Worm (Caenorhabditis elegans) whole organism, L3 larva: ENCODE data around the gene Y39B6A.9.

ENCODE experiments used
- aly-2 ChIP-seq: fragments of 150-350 bp; optimal IDR thresholded peaks from 2 replicates; lab custom pipeline; 2014; ENCODE audit warnings: missing biosample characterization, missing genetic modification characterization
- ama-1 ChIP-seq: fragments of 150-350 bp; optimal IDR thresholded peaks from 2 replicates; lab custom pipeline; 2018
- ceh-28 ChIP-seq: fragments of 150-350 bp; optimal IDR thresholded peaks from 2 replicates; lab custom pipeline; 2014; ENCODE audit warnings: missing biosample characterization, missing genetic modification reagents, missing genetic modification characterization
- ceh-82 ChIP-seq: fragments of 150-350 bp; optimal IDR thresholded peaks from 2 replicates; lab custom pipeline; 2014; ENCODE audit warnings: missing biosample characterization, missing genetic modification characterization
- daf-12 ChIP-seq: fragments of 150-350 bp; optimal IDR thresholded peaks from 2 replicates; lab custom pipeline; 2014; ENCODE audit warnings: missing biosample characterization, missing genetic modification reagents, missing genetic modification characterization
- egl-5 ChIP-seq: fragments of 150-350 bp; optimal IDR thresholded peaks from 2 replicates; lab custom pipeline; 2017; ENCODE audit warnings: missing biosample characterization, missing genetic modification reagents, missing genetic modification characterization, inconsistent platforms
- elt-1 ChIP-seq: fragments of 150-350 bp; optimal IDR thresholded peaks from 2 replicates; lab custom pipeline; 2014; ENCODE audit warnings: missing biosample characterization, missing genetic modification characterization
- elt-3 ChIP-seq, 3 experiments: fragments of 150-350 bp in 1 of 3; sonication (generic microtip) in 2 of 3; optimal IDR thresholded peaks; 2 replicates in 2 of 3; 4 replicates in 1 of 3; lab custom pipeline; 2014 to 2017; ENCODE audit warnings: missing biosample characterization in 3 of 3, missing genetic modification characterization in 3 of 3
- fkh-10 ChIP-seq: sonication (generic microtip); optimal IDR thresholded peaks from 2 replicates; lab custom pipeline; 2017; ENCODE audit warnings: missing biosample characterization, missing genetic modification reagents, missing genetic modification characterization
- fkh-2 ChIP-seq: fragments of 150-350 bp; optimal IDR thresholded peaks from 2 replicates; lab custom pipeline; 2014; ENCODE audit warnings: missing biosample characterization, missing genetic modification reagents, missing genetic modification characterization
- fos-1 ChIP-seq: fragments of 150-350 bp; optimal IDR thresholded peaks from 2 replicates; lab custom pipeline; 2014; ENCODE audit warnings: missing biosample characterization, missing genetic modification characterization
- hmg-11 ChIP-seq: sonication (generic microtip); optimal IDR thresholded peaks from 2 replicates; lab custom pipeline; 2016; ENCODE audit warnings: missing genetic modification characterization, missing compliant biosample characterization
- jun-1 ChIP-seq: fragments of 150-350 bp; optimal IDR thresholded peaks from 2 replicates; lab custom pipeline; 2014; ENCODE audit warnings: missing biosample characterization, missing genetic modification reagents, missing genetic modification characterization
- lsy-12 ChIP-seq: sonication (generic microtip); optimal IDR thresholded peaks from 2 replicates; lab custom pipeline; 2016; ENCODE audit warnings: mild to moderate bottlenecking, missing genetic modification characterization, missing compliant biosample characterization
- mdl-1 ChIP-seq: fragments of 150-350 bp; optimal IDR thresholded peaks from 2 replicates; lab custom pipeline; 2014; ENCODE audit warnings: missing biosample characterization, missing genetic modification characterization
- nfya-1 ChIP-seq: sonication (generic microtip); optimal IDR thresholded peaks from 2 replicates; lab custom pipeline; 2017; ENCODE audit warnings: missing genetic modification characterization, mild to moderate bottlenecking, missing compliant biosample characterization, antibody characterized with exemption, moderate library complexity; ENCODE audit not compliant: insufficient read depth
- nhr-11 ChIP-seq: fragments of 150-350 bp; optimal IDR thresholded peaks from 2 replicates; lab custom pipeline; 2014; ENCODE audit warnings: missing biosample characterization, missing genetic modification characterization
- nhr-23 ChIP-seq: fragments of 150-350 bp; optimal IDR thresholded peaks from 2 replicates; lab custom pipeline; 2014; ENCODE audit warnings: missing biosample characterization, missing genetic modification reagents, missing genetic modification characterization
- nhr-237 ChIP-seq: fragments of 150-350 bp; optimal IDR thresholded peaks from 2 replicates; lab custom pipeline; 2014; ENCODE audit warnings: missing biosample characterization, missing genetic modification characterization
- nhr-25 ChIP-seq: sonication (generic microtip); optimal IDR thresholded peaks from 2 replicates; lab custom pipeline; 2017; ENCODE audit warnings: missing biosample characterization, missing genetic modification characterization
- nhr-28 ChIP-seq: fragments of 150-350 bp; optimal IDR thresholded peaks from 2 replicates; lab custom pipeline; 2014; ENCODE audit warnings: missing biosample characterization, missing genetic modification characterization
- nhr-67 ChIP-seq: fragments of 150-350 bp; optimal IDR thresholded peaks from 2 replicates; lab custom pipeline; 2014; ENCODE audit warnings: missing biosample characterization, missing genetic modification characterization
- pha-4 ChIP-seq: fragments of 150-350 bp; optimal IDR thresholded peaks from 2 replicates; lab custom pipeline; 2014; ENCODE audit warnings: missing biosample characterization, missing genetic modification reagents, missing genetic modification characterization
- pqm-1 ChIP-seq: fragments of 150-350 bp; optimal IDR thresholded peaks from 2 replicates; lab custom pipeline; 2017; ENCODE audit warnings: missing biosample characterization, missing genetic modification characterization, inconsistent platforms
- sea-2 ChIP-seq: fragments of 150-350 bp; sonication (generic microtip); optimal IDR thresholded peaks from 4 replicates; lab custom pipeline; 2014; ENCODE audit warnings: missing biosample characterization, missing genetic modification reagents, missing genetic modification characterization
- skn-1 ChIP-seq: fragments of 150-350 bp; optimal IDR thresholded peaks from 2 replicates; lab custom pipeline; 2014; ENCODE audit warnings: missing biosample characterization, missing genetic modification characterization
- tbx-2 ChIP-seq: sonication (generic microtip); optimal IDR thresholded peaks from 2 replicates; lab custom pipeline; 2016; ENCODE audit warnings: mild to moderate bottlenecking, missing genetic modification characterization, missing compliant biosample characterization
- unc-62 ChIP-seq: fragments of 150-350 bp; sonication (generic microtip); optimal IDR thresholded peaks from 4 replicates; lab custom pipeline; 2014; ENCODE audit warnings: missing biosample characterization, missing genetic modification reagents, missing genetic modification characterization

The Y39B6A.9 gene

DNA sequence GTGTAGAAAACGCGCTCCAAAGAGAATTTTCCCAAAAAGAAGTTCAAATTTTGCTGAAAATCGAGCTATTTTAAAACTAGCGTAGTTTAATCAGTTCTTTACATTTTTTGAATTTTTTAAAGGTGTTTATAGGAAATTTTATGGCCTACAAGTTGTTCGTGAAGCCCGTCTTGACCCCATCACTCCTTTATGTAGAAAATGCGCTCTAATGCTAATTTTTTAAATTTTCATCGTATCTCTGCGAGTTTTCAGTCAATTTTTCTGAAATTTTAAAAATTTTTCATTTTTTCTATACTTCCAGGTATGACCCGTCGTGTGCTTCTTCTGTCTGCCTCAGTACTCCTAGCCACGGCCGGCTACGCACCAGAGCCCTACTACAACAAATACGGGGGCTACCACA is at the start of gene Y39B6A.9:
Gene Y39B6A.9 (plus strand): TSS at position 301 of the 400 bp plus-strand sequence.
- TF ChIP-seq nhr-11 (tag; lab: Kevin White, UChicago), result no peak
- no peak for TF ChIP-seq hmg-11 (tag; lab: Kevin White, UChicago)
- TF ChIP-seq nhr-28 (tag; lab: Kevin White, UChicago), result no peak
- TF ChIP-seq jun-1 (tag; lab: Kevin White, UChicago), result no peak
- no peak for TF ChIP-seq mdl-1 (tag; lab: Kevin White, UChicago)
- no peak for TF ChIP-seq nfya-1 (tag; lab: Kevin White, UChicago)
- TF ChIP-seq skn-1 (tag; lab: Kevin White, UChicago), result no peak
- no peak for TF ChIP-seq daf-12 (tag; lab: Kevin White, UChicago)
- TF ChIP-seq sea-2, result no peak
- TF ChIP-seq nhr-23 (tag; lab: Kevin White, UChicago), result no peak
- no peak for TF ChIP-seq fos-1 (tag; lab: Kevin White, UChicago)
- TF ChIP-seq ama-1 (lab: Kevin White, UChicago), result no peak
- TF ChIP-seq nhr-25 (tag; lab: Kevin White, UChicago), result no peak
- no peak for TF ChIP-seq fkh-10
- no peak for TF ChIP-seq ceh-82
- no peak for TF ChIP-seq lsy-12 (tag; lab: Kevin White, UChicago)

DNA sequence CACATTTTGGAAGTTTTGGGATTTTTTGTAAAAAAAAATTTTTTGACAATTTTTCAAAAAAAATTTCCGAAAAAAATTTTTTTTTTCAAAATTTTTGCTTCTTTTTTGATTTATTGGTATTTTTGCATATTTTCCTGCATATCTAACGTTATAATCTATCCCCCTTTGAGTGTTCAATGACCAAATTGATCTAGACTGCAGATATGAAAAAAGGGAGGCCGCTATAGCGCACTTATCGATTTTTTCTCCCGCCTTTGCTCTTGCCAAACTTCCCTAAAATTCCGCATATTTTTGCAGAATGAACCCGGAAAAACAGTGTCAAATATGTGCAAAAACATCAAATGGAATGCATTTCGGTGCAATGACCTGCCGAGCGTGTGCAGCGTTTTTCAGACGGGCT is 48.9 kb upstream of the Y39B6A.9 start, which contains the start of gene nhr-145:
Gene nhr-145 (plus strand): TSS at position 298 of the 400 bp plus-strand sequence.
- no peak for TF ChIP-seq aly-2 (tag; lab: Kevin White, UChicago)
- TF ChIP-seq nhr-67 (tag; lab: Kevin White, UChicago), result no peak
- TF ChIP-seq elt-1, result peak; percentile 49
- TF ChIP-seq ceh-28 (tag; lab: Kevin White, UChicago), result peak; percentile 3

DNA sequence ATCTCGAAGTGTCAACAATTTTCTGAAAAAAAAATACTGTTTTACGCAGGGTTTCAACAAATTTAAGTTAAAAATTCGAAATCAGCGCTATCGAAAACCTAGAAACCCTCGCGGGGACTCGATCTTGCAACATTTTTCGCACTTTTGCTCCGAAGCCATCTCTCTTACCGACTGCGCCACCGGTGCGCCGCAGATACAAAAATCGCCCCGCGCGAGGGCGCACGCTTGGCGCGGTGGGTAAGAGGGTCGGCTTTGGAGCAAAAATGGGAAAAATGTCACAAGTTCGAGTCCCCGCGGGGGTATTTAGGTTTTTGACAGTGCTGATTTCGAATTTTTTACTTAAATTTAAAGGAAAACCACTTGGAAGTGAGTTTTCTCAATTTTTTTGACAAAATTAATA is 45.4 kb upstream of the Y39B6A.9 start:
- TF ChIP-seq nhr-237 (no peak), elt-3 (tag; optimal IDR thresholded peaks at IDR 0.05; lab: Kevin White, UChicago) (no peak), fkh-2 (tag; lab: Kevin White, UChicago) (no peak), tbx-2 (tag; lab: Kevin White, UChicago) (no peak), pqm-1 (tag; lab: Kevin White, UChicago) (no peak), fos-1 (tag; lab: Kevin White, UChicago) (no peak), jun-1 (tag; lab: Kevin White, UChicago) (no peak), nhr-25 (tag; lab: Kevin White, UChicago) (no peak), unc-62 (GFP tag; lab: Kevin White, UChicago) (no peak), nhr-28 (tag; lab: Kevin White, UChicago) (no peak)

DNA sequence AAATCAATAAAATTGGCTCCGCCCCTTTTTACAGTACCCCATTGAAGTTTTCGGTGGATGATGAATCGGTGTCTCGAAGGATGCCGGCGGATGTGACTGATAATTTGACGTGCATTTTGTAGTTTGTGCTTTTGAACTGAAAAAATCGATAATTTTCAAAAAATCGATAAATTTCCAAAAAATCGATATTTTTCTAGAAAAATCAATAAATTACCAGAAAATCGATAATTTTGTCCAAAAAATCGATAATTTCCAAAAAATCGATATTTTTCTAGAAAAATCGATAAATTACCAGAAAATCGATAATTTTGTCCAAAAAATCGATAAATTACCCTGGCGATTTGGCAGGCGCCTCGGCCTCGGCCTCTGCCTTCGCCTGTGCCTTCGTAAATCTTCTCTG is 36.8 kb upstream of the Y39B6A.9 start:
- no peak for TF ChIP-seq pha-4 (tag; lab: Kevin White, UChicago)
- no peak for TF ChIP-seq nfya-1 (tag; lab: Kevin White, UChicago)
- TF ChIP-seq egl-5, result no peak
- peak; percentile 95 for TF ChIP-seq ceh-28 (tag; lab: Kevin White, UChicago)

DNA sequence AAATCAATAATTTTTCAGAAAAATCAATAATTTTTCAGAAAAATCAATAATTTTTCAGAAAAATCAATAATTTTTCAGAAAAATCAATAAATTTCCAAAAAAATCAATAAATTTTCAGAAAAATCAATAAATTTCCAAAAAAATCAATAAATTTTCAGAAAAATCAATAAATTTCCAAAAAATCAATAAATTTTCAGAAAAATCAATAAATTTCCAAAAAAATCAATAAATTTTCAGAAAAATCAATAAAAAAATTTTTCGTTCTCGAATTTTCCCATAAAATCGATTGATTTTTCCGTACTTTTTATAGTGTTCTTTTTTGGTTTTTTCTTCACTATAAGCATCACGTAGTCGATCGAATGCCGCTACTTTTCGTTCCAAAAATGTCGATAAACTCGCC is 36.2 kb upstream of the Y39B6A.9 start:
- peak; percentile 78 for TF ChIP-seq ceh-28 (tag; lab: Kevin White, UChicago)
- TF ChIP-seq, all 47 proteins: peak for 1; not testable (repeated sequence) for 46

DNA sequence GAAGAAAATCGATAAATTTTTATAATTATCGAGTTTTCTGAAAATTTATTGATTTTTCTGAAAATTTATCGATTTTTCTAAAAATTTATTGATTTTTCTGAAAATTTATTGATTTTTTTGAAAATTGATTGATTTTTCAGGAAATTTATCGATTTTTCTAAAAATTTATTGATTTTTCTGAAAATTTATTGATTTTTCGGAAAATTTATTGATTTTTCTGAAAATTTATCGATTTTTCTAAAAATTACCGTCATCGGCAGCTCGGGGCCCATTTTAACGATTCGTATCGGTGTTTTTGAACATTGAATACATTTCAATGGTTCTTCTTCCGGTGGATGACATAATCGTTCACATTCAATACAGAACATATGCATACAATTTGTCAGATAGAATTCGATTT is 35.6 kb upstream of the Y39B6A.9 start:
- TF ChIP-seq ceh-28 (tag; lab: Kevin White, UChicago), result peak; percentile 69

DNA sequence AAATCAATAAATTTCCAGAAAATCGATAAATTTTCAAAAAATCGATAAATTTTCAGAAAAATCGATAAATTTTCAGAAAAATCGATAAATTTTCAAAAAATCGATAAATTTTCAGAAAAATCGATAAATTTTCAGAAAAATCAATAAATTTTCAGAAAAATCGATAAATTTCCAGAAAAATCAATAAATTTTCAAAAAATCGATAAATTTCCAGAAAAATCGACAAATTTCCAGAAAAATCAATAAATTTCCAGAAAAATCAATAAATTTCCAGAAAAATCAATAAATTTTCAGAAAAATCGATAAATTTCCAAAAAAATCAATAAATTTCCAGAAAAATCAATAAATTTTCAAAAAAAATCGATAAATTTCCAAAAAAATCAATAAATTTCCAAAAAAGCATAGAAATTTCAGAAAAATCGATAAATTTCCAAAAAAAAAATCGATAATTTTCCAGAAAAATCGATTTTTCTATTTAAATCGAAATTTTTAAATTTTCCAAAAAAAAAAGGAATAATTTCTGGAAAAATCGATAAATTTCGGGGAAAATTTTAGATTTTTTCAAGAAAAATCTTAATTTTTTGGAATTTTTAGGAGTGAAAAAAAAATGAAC is 34.6 kb upstream of the Y39B6A.9 start, which contains the start of gene zhp-4:
Gene zhp-4 (minus strand): TSS at position 198 of the 613 bp plus-strand sequence.
- TF ChIP-seq ceh-28 (tag; lab: Kevin White, UChicago), result peak; percentile 98
